Worm (Caenorhabditis elegans) whole organism, mixed stage, embryonic: ENCODE results near the gene ZK1248.4.

Source experiments
- M03D4.4 ChIP-seq: sonication (generic microtip); optimal IDR thresholded peaks from 2 replicates; lab custom pipeline; 2017; ENCODE audit warnings: mild to moderate bottlenecking, missing genetic modification characterization, missing compliant biosample characterization
- bed-3 ChIP-seq: fragments of 200-800 bp; sonication (Bioruptor generic); optimal IDR thresholded peaks from 3 replicates; lab custom pipeline; 2018; ENCODE audit warnings: mild to moderate bottlenecking, missing genetic modification characterization, moderate library complexity, missing compliant biosample characterization
- blmp-1 ChIP-seq: fragments of 150-350 bp; optimal IDR thresholded peaks from 2 replicates; lab custom pipeline; 2014; ENCODE audit warnings: missing biosample characterization, missing genetic modification characterization
- ceh-39 ChIP-seq: fragments of 150-350 bp; optimal IDR thresholded peaks from 2 replicates; lab custom pipeline; 2014; ENCODE audit warnings: missing biosample characterization, missing genetic modification characterization
- ceh-43 ChIP-seq: fragments of 200-800 bp; sonication (Bioruptor generic); optimal IDR thresholded peaks from 2 replicates; lab custom pipeline; 2018; ENCODE audit warnings: mild to moderate bottlenecking, missing genetic modification characterization, moderate library complexity, missing compliant biosample characterization
- ceh-83 ChIP-seq: fragments of 200-800 bp; sonication (Bioruptor generic); optimal IDR thresholded peaks from 2 replicates; lab custom pipeline; 2018; ENCODE audit warnings: mild to moderate bottlenecking, missing genetic modification characterization, missing compliant biosample characterization
- ces-1 ChIP-seq: fragments of 150-350 bp; optimal IDR thresholded peaks from 2 replicates; lab custom pipeline; 2014; ENCODE audit warnings: missing biosample characterization, missing genetic modification reagents, missing genetic modification characterization
- cnd-1 ChIP-seq: fragments of 200-800 bp; sonication (Bioruptor generic); optimal IDR thresholded peaks from 2 replicates; lab custom pipeline; 2018; ENCODE audit warnings: mild to moderate bottlenecking, missing genetic modification characterization, missing compliant biosample characterization
- drap-1 ChIP-seq: fragments of 200-800 bp; sonication (Bioruptor generic); optimal IDR thresholded peaks from 3 replicates; lab custom pipeline; 2018; ENCODE audit warnings: mild to moderate bottlenecking, missing genetic modification characterization, missing compliant biosample characterization
- elt-1 ChIP-seq: sonication (generic microtip); optimal IDR thresholded peaks from 2 replicates; lab custom pipeline; 2017; ENCODE audit warnings: missing genetic modification characterization, mild to moderate bottlenecking, missing compliant biosample characterization, antibody characterized with exemption, moderate library complexity, borderline replicate concordance; ENCODE audit not compliant: insufficient read depth
- elt-3 ChIP-seq: fragments of 150-350 bp; optimal IDR thresholded peaks from 2 replicates; lab custom pipeline; 2014; ENCODE audit warnings: missing biosample characterization, missing genetic modification characterization
- flh-1 ChIP-seq: fragments of 200-800 bp; sonication (Bioruptor generic); optimal IDR thresholded peaks from 2 replicates; lab custom pipeline; 2018; ENCODE audit warnings: mild to moderate bottlenecking, missing genetic modification characterization, moderate library complexity, missing compliant biosample characterization
- ham-2 ChIP-seq: fragments of 200-800 bp; sonication (Bioruptor generic); optimal IDR thresholded peaks from 2 replicates; lab custom pipeline; 2018; ENCODE audit warnings: mild to moderate bottlenecking, missing genetic modification characterization, missing compliant biosample characterization
- hlh-1 ChIP-seq: fragments of 150-350 bp; optimal IDR thresholded peaks from 2 replicates; lab custom pipeline; 2014; ENCODE audit warnings: missing biosample characterization, missing genetic modification reagents, missing genetic modification characterization
- lin-32 ChIP-seq: fragments of 200-800 bp; sonication (Bioruptor generic); optimal IDR thresholded peaks from 2 replicates; lab custom pipeline; 2018; ENCODE audit warnings: mild to moderate bottlenecking, missing genetic modification characterization, missing compliant biosample characterization
- lsy-2 ChIP-seq: fragments of 150-350 bp; optimal IDR thresholded peaks from 2 replicates; lab custom pipeline; 2014; ENCODE audit warnings: missing biosample characterization, missing genetic modification characterization
- mab-5 ChIP-seq: fragments of 150-350 bp; optimal IDR thresholded peaks from 2 replicates; lab custom pipeline; 2014; ENCODE audit warnings: missing biosample characterization, missing genetic modification characterization
- mep-1 ChIP-seq: fragments of 150-350 bp; optimal IDR thresholded peaks from 2 replicates; lab custom pipeline; 2017; ENCODE audit warnings: missing biosample characterization, missing genetic modification reagents, missing genetic modification characterization, inconsistent platforms
- mls-2 ChIP-seq: sonication (generic microtip); optimal IDR thresholded peaks from 2 replicates; lab custom pipeline; 2016; ENCODE audit warnings: mild to moderate bottlenecking, missing genetic modification characterization, moderate library complexity, missing compliant biosample characterization
- nhr-12 ChIP-seq: fragments of 150-350 bp; optimal IDR thresholded peaks from 2 replicates; lab custom pipeline; 2014; ENCODE audit warnings: missing biosample characterization, missing genetic modification characterization
- nhr-2 ChIP-seq: fragments of 150-350 bp; optimal IDR thresholded peaks from 2 replicates; lab custom pipeline; 2014; ENCODE audit warnings: missing biosample characterization, missing genetic modification characterization
- nhr-237 ChIP-seq: fragments of 150-350 bp; optimal IDR thresholded peaks from 2 replicates; lab custom pipeline; 2014; ENCODE audit warnings: missing biosample characterization, missing genetic modification characterization
- nhr-28 ChIP-seq: fragments of 150-350 bp; optimal IDR thresholded peaks from 2 replicates; lab custom pipeline; 2014; ENCODE audit warnings: missing biosample characterization, missing genetic modification characterization
- pha-4 ChIP-seq: fragments of 150-350 bp; optimal IDR thresholded peaks from 2 replicates; lab custom pipeline; 2018; ENCODE audit warnings: missing biosample characterization, missing genetic modification reagents, missing genetic modification characterization
- sem-2 ChIP-seq: fragments of 200-800 bp; sonication (Bioruptor generic); optimal IDR thresholded peaks from 2 replicates; lab custom pipeline; 2018; ENCODE audit warnings: mild to moderate bottlenecking, missing genetic modification characterization, missing compliant biosample characterization
- snpc-4 ChIP-seq: fragments of 150-350 bp; optimal IDR thresholded peaks from 2 replicates; lab custom pipeline; 2014; ENCODE audit warnings: missing biosample characterization, missing genetic modification characterization
- sptf-1 ChIP-seq: sonication (generic microtip); optimal IDR thresholded peaks from 2 replicates; lab custom pipeline; 2017; ENCODE audit warnings: mild to moderate bottlenecking, missing genetic modification characterization, moderate library complexity, missing compliant biosample characterization
- tbx-8 ChIP-seq: fragments of 200-800 bp; sonication (Bioruptor generic); optimal IDR thresholded peaks from 2 replicates; lab custom pipeline; 2018; ENCODE audit warnings: mild to moderate bottlenecking, missing genetic modification characterization, moderate library complexity, missing compliant biosample characterization
- unc-120 ChIP-seq: sonication (generic microtip); optimal IDR thresholded peaks from 2 replicates; lab custom pipeline; 2017; ENCODE audit warnings: missing genetic modification characterization, missing compliant biosample characterization; ENCODE audit not compliant: poor library complexity, severe bottlenecking
- unc-39 ChIP-seq: fragments of 150-350 bp; optimal IDR thresholded peaks from 2 replicates; lab custom pipeline; 2014; ENCODE audit warnings: missing biosample characterization, missing genetic modification characterization
- unc-62 ChIP-seq: fragments of 150-350 bp; optimal IDR thresholded peaks from 2 replicates; lab custom pipeline; 2014; ENCODE audit warnings: missing biosample characterization, missing genetic modification reagents, missing genetic modification characterization
- zip-8 ChIP-seq: fragments of 150-350 bp; optimal IDR thresholded peaks from 2 replicates; lab custom pipeline; 2014; ENCODE audit warnings: missing biosample characterization, missing genetic modification characterization
- ztf-11 ChIP-seq: fragments of 150-350 bp; optimal IDR thresholded peaks from 2 replicates; lab custom pipeline; 2014; ENCODE audit warnings: missing biosample characterization, missing genetic modification characterization

ZK1248.4 gene

ce11 chrII:5838453-5838852 lies 20.1 kb downstream of the ZK1248.4 start, which contains the start of gene ZK1248.15:
TSS of gene ZK1248.15 (minus strand) at chrII:5838553.
- TF ChIP-seq blmp-1: no peak
- TF ChIP-seq nhr-2 (tag; lab: Kevin White, UChicago): no peak
- no peak for TF ChIP-seq tbx-8 (GFP tag; lab: Kevin White, UChicago)
- no peak for TF ChIP-seq hlh-1 (tag; lab: Kevin White, UChicago)
- TF ChIP-seq flh-1: no peak
- no peak for TF ChIP-seq sem-2 (GFP tag; lab: Kevin White, UChicago)
- no peak for TF ChIP-seq snpc-4
- no peak for TF ChIP-seq drap-1
- TF ChIP-seq mls-2 (tag; lab: Kevin White, UChicago): no peak
- no peak for TF ChIP-seq ceh-83
- no peak for TF ChIP-seq unc-39 (tag; lab: Kevin White, UChicago)
- no peak for TF ChIP-seq pha-4
- TF ChIP-seq nhr-237 (tag; lab: Kevin White, UChicago): no peak
- no peak for TF ChIP-seq ztf-11
- TF ChIP-seq cnd-1: no peak
- no peak for TF ChIP-seq ceh-43 (GFP tag; lab: Kevin White, UChicago)
- TF ChIP-seq elt-3 (tag; lab: Kevin White, UChicago): no peak
- no peak for TF ChIP-seq unc-62
- no peak for TF ChIP-seq M03D4.4 (tag; lab: Kevin White, UChicago)
- TF ChIP-seq, all 35 proteins: peak for 0

ce11 chrII:5839227-5839626 lies 20.8 kb downstream of the ZK1248.4 start, which contains the start of gene ZK1248.19:
TSS of gene ZK1248.19 (minus strand) at chrII:5839414.
- TF ChIP-seq ceh-39 (tag; lab: Kevin White, UChicago): no peak
- peak; percentile 16 for TF ChIP-seq hlh-1 (tag; lab: Kevin White, UChicago)
- TF ChIP-seq nhr-237 (tag; lab: Kevin White, UChicago): peak; percentile 7
- no peak for TF ChIP-seq sem-2 (GFP tag; lab: Kevin White, UChicago)
- no peak for TF ChIP-seq cnd-1
- no peak for TF ChIP-seq unc-62
- no peak for TF ChIP-seq snpc-4
- peak; percentile 41 for TF ChIP-seq ces-1 (GFP tag; lab: Kevin White, UChicago)

ce11 chrII:5841053-5841547 lies 22.7 kb downstream of the ZK1248.4 start, which contains the start of gene lec-5:
TSS of gene lec-5 (minus strand) at chrII:5841103.
- TF ChIP-seq unc-39 (tag; lab: Kevin White, UChicago) (no peak), hlh-1 (tag; lab: Kevin White, UChicago) (peak; percentile 55), lsy-2 (no peak), unc-62 (peak; percentile 76), elt-1 (tag; lab: Kevin White, UChicago) (no peak), drap-1 (no peak), elt-3 (tag; lab: Kevin White, UChicago) (no peak), unc-120 (peak; percentile 75), snpc-4 (no peak), sptf-1 (tag; lab: Kevin White, UChicago) (no peak), nhr-2 (tag; lab: Kevin White, UChicago) (no peak), zip-8 (tag; lab: Kevin White, UChicago) (no peak), mab-5 (tag; lab: Kevin White, UChicago) (peak; percentile 58), ceh-39 (tag; lab: Kevin White, UChicago) (no peak), bed-3 (GFP tag; lab: Kevin White, UChicago) (no peak), lin-32 (GFP tag; lab: Kevin White, UChicago) (no peak), mep-1 (no peak), nhr-12 (no peak), mls-2 (tag; lab: Kevin White, UChicago) (no peak), ceh-43 (GFP tag; lab: Kevin White, UChicago) (no peak), nhr-28 (tag; lab: Kevin White, UChicago) (no peak), ham-2 (GFP tag; lab: Kevin White, UChicago) (no peak), ceh-83 (no peak), flh-1 (no peak)

ce11 chrII:5841866-5842265 lies 23.5 kb downstream of the ZK1248.4 start, which contains the start of gene nep-25:
TSS of gene nep-25 (plus strand) at chrII:5842240.
- TF ChIP-seq ham-2 (GFP tag; lab: Kevin White, UChicago) (no peak), nhr-28 (tag; lab: Kevin White, UChicago) (no peak), mls-2 (tag; lab: Kevin White, UChicago) (no peak), sptf-1 (tag; lab: Kevin White, UChicago) (no peak), sem-2 (GFP tag; lab: Kevin White, UChicago) (no peak), mab-5 (tag; lab: Kevin White, UChicago) (no peak)
- TF ChIP-seq, all 35 proteins: peak for 0
